Fruit fly (Drosophila melanogaster) whole organism, embryonic: ENCODE data around the gene woc.

ENCODE experiments used
- Ada2b ChIP-seq: fragments of 200-800 bp; sonication (Bioruptor generic); IDR thresholded peaks from 2 replicates; pipeline ENCODE4 v1.3.6; 2022; ENCODE audit warnings: missing biosample characterization, missing genetic modification characterization
- Aef1 ChIP-seq: fragments of 200-800 bp; sonication (Bioruptor generic); IDR thresholded peaks from 3 replicates; pipeline ENCODE4 v1.3.6; 2022; ENCODE audit warnings: missing biosample characterization, missing genetic modification characterization
- Asciz ChIP-seq: fragments of 200-800 bp; sonication (Bioruptor generic); optimal IDR thresholded peaks from 2 replicates; lab custom pipeline; 2017; ENCODE audit warnings: missing biosample characterization, mild to moderate bottlenecking, missing genetic modification characterization, missing genetic modification reagents
- CG1024 ChIP-seq: fragments of 200-800 bp; sonication (Bioruptor generic); IDR thresholded peaks from 2 replicates; pipeline ENCODE4 v1.3.6; 2022; ENCODE audit warnings: missing biosample characterization, missing genetic modification characterization
- CG11093 ChIP-seq: fragments of 200-800 bp; sonication (Bioruptor generic); IDR thresholded peaks from 3 replicates; pipeline ENCODE4 v1.3.6; 2022; ENCODE audit warnings: missing biosample characterization, missing genetic modification characterization
- CG12155 ChIP-seq: fragments of 200-800 bp; sonication (Bioruptor generic); optimal IDR thresholded peaks from 3 replicates; lab custom pipeline; 2016; ENCODE audit warnings: missing biosample characterization, missing genetic modification characterization
- CG12299 ChIP-seq: fragments of 200-800 bp; sonication (Bioruptor generic); optimal IDR thresholded peaks from 2 replicates; lab custom pipeline; 2018; ENCODE audit warnings: missing biosample characterization, mild to moderate bottlenecking, missing genetic modification characterization
- CG1233 ChIP-seq: fragments of 200-800 bp; sonication (Bioruptor generic); optimal IDR thresholded peaks from 4 replicates; lab custom pipeline; 2018; ENCODE audit warnings: missing biosample characterization, mild to moderate bottlenecking, missing genetic modification characterization
- CG14441 ChIP-seq: fragments of 200-800 bp; sonication (Bioruptor generic); IDR thresholded peaks from 2 replicates; pipeline ENCODE4 v1.3.6; 2022; ENCODE audit warnings: missing biosample characterization, missing genetic modification characterization
- CG15011 ChIP-seq: fragments of 200-800 bp; sonication (Bioruptor generic); optimal IDR thresholded peaks from 3 replicates; lab custom pipeline; 2018; ENCODE audit warnings: missing biosample characterization, mild to moderate bottlenecking, missing genetic modification characterization
- CG17612 ChIP-seq: fragments of 200-800 bp; sonication (Bioruptor generic); IDR thresholded peaks from 2 replicates; pipeline ENCODE4 v1.3.6; 2022; ENCODE audit warnings: missing biosample characterization, missing genetic modification characterization
- CG2875 ChIP-seq: fragments of 200-800 bp; sonication (Bioruptor generic); optimal IDR thresholded peaks from 2 replicates; lab custom pipeline; 2017; ENCODE audit warnings: missing biosample characterization, mild to moderate bottlenecking, missing genetic modification characterization, missing genetic modification reagents
- CG31441 ChIP-seq: fragments of 200-800 bp; sonication (Bioruptor generic); IDR thresholded peaks from 2 replicates; pipeline ENCODE4 v1.3.6; 2022; ENCODE audit warnings: missing biosample characterization, missing genetic modification characterization
- CG32532 ChIP-seq: fragments of 200-800 bp; sonication (Bioruptor generic); IDR thresholded peaks from 2 replicates; pipeline ENCODE4 v1.3.6; 2022; ENCODE audit warnings: missing biosample characterization, missing genetic modification characterization
- CG3281 ChIP-seq: fragments of 200-800 bp; sonication (Bioruptor generic); optimal IDR thresholded peaks from 3 replicates; lab custom pipeline; 2017; ENCODE audit warnings: missing biosample characterization, mild to moderate bottlenecking, missing genetic modification characterization
- CG4424 ChIP-seq: fragments of 200-800 bp; sonication (Bioruptor generic); optimal IDR thresholded peaks from 3 replicates; lab custom pipeline; 2016; ENCODE audit warnings: missing biosample characterization, missing genetic modification characterization
- CG4820 ChIP-seq: fragments of 200-800 bp; sonication (Bioruptor generic); optimal IDR thresholded peaks from 3 replicates; lab custom pipeline; 2016; ENCODE audit warnings: missing biosample characterization, missing genetic modification characterization
- CG5180 ChIP-seq: fragments of 200-800 bp; sonication (Bioruptor generic); optimal IDR thresholded peaks from 3 replicates; lab custom pipeline; 2017; ENCODE audit warnings: missing biosample characterization, missing genetic modification characterization, mild to moderate bottlenecking, moderate library complexity, missing genetic modification reagents
- CG7745 ChIP-seq: fragments of 200-800 bp; sonication (Bioruptor generic); optimal IDR thresholded peaks from 2 replicates; lab custom pipeline; 2018; ENCODE audit warnings: missing biosample characterization, mild to moderate bottlenecking, missing genetic modification characterization, moderate library complexity
- CG8290 ChIP-seq, 3 experiments: fragments of 200-800 bp; sonication (Bioruptor generic); optimal IDR thresholded peaks; 2 replicates each; lab custom pipeline; 2016 to 2019; ENCODE audit warnings: missing biosample characterization in 3 of 3, missing genetic modification characterization in 3 of 3, mild to moderate bottlenecking in 2 of 3, moderate library complexity in 1 of 3
- D ChIP-seq, 2 experiments: fragments of 200-800 bp in 1 of 2; fragments of >200 bp in 1 of 2; sonication (Bioruptor generic) in 1 of 2; optimal IDR thresholded peaks; 2 replicates in 1 of 2; 3 replicates in 1 of 2; lab custom pipeline; 2017; ENCODE audit warnings: mild to moderate bottlenecking in 1 of 2, missing biosample characterization in 1 of 2, missing genetic modification characterization in 1 of 2, missing genetic modification reagents in 1 of 2
- Doc3 ChIP-seq: fragments of 200-800 bp; sonication (Bioruptor generic); IDR thresholded peaks from 3 replicates; pipeline ENCODE4 v1.3.6; 2022; ENCODE audit warnings: missing biosample characterization, missing genetic modification characterization; ENCODE audit not compliant: partially characterized antibody
- Hr78 ChIP-seq, 2 experiments: fragments of 200-800 bp in 1 of 2; fragments of >200 bp in 1 of 2; sonication (Bioruptor generic) in 1 of 2; optimal IDR thresholded peaks; 2 replicates each; lab custom pipeline; 2017 to 2019; ENCODE audit warnings: missing biosample characterization in 2 of 2, missing genetic modification characterization in 2 of 2, mild to moderate bottlenecking in 1 of 2, moderate library complexity in 1 of 2
- Poxn ChIP-seq: fragments of 200-800 bp; sonication (Bioruptor generic); IDR thresholded peaks from 2 replicates; pipeline ENCODE4 v1.3.6; 2022; ENCODE audit warnings: missing biosample characterization, missing genetic modification characterization
- Rfx ChIP-seq: fragments of 200-800 bp; sonication (Bioruptor generic); IDR thresholded peaks from 2 replicates; pipeline ENCODE4 v1.3.6; 2022; ENCODE audit warnings: missing biosample characterization, missing genetic modification characterization
- Six4 ChIP-seq: fragments of 200-800 bp; sonication (Bioruptor generic); optimal IDR thresholded peaks from 2 replicates; lab custom pipeline; 2016; ENCODE audit warnings: missing biosample characterization, missing genetic modification characterization
- Sox100B ChIP-seq: fragments of 200-800 bp; sonication (Bioruptor generic); optimal IDR thresholded peaks from 3 replicates; lab custom pipeline; 2018; ENCODE audit warnings: missing biosample characterization, mild to moderate bottlenecking, missing genetic modification characterization
- Sry-δ ChIP-seq: fragments of 200-800 bp; sonication (Bioruptor generic); optimal IDR thresholded peaks from 2 replicates; lab custom pipeline; 2016; ENCODE audit warnings: missing biosample characterization, missing genetic modification characterization
- YL-1 ChIP-seq: fragments of 200-800 bp; sonication (Bioruptor generic); optimal IDR thresholded peaks from 3 replicates; lab custom pipeline; 2017; ENCODE audit warnings: missing biosample characterization, mild to moderate bottlenecking, missing genetic modification characterization
- ap ChIP-seq: fragments of 200-800 bp; sonication (Bioruptor generic); IDR thresholded peaks from 2 replicates; pipeline ENCODE4 v1.3.6; 2022; ENCODE audit warnings: missing biosample characterization, missing genetic modification characterization
- cato ChIP-seq: fragments of 200-800 bp; sonication (Bioruptor generic); optimal IDR thresholded peaks from 2 replicates; lab custom pipeline; 2016; ENCODE audit warnings: missing biosample characterization, missing genetic modification characterization, borderline replicate concordance
- corto ChIP-seq: fragments of 200-800 bp; sonication (Bioruptor generic); optimal IDR thresholded peaks from 2 replicates; lab custom pipeline; 2016; ENCODE audit warnings: missing biosample characterization, mild to moderate bottlenecking, missing genetic modification characterization, moderate library complexity
- dan ChIP-seq: fragments of 200-800 bp; sonication (Bioruptor generic); IDR thresholded peaks from 2 replicates; pipeline ENCODE4 v1.3.6; 2022; ENCODE audit warnings: missing biosample characterization, missing genetic modification characterization
- dysf ChIP-seq: fragments of 200-800 bp; sonication (Bioruptor generic); IDR thresholded peaks from 3 replicates; pipeline ENCODE4 v1.3.6; 2022; ENCODE audit warnings: missing biosample characterization, missing genetic modification characterization
- emc ChIP-seq: fragments of 200-800 bp; sonication (Bioruptor generic); optimal IDR thresholded peaks from 2 replicates; lab custom pipeline; 2016; ENCODE audit warnings: missing biosample characterization, missing genetic modification characterization
- ewg ChIP-seq: fragments of 200-800 bp; sonication (Bioruptor generic); optimal IDR thresholded peaks from 3 replicates; lab custom pipeline; 2017; ENCODE audit warnings: mild to moderate bottlenecking, missing biosample characterization, missing genetic modification reagents, missing genetic modification characterization
- ftz-f1 ChIP-seq: fragments of 200-800 bp; sonication (Bioruptor generic); optimal IDR thresholded peaks from 2 replicates; lab custom pipeline; 2016; ENCODE audit warnings: missing biosample characterization, missing genetic modification characterization
- hbn ChIP-seq: fragments of 200-800 bp; sonication (Bioruptor generic); IDR thresholded peaks from 2 replicates; pipeline ENCODE4 v1.3.6; 2022; ENCODE audit warnings: missing biosample characterization, missing genetic modification characterization; ENCODE audit not compliant: partially characterized antibody
- hkb ChIP-seq, 2 experiments: fragments of 200-800 bp in 1 of 2; fragments of >200 bp in 1 of 2; sonication (Bioruptor generic) in 1 of 2; IDR thresholded peaks in 1 of 2; optimal IDR thresholded peaks in 1 of 2; 2 replicates each; pipeline versions ENCODE4 v1.3.6 to Lab custom; 2017 to 2022; ENCODE audit warnings: missing biosample characterization in 1 of 2, missing genetic modification characterization in 1 of 2
- jigr1 ChIP-seq: fragments of 200-800 bp; sonication (Bioruptor generic); IDR thresholded peaks from 3 replicates; pipeline ENCODE4 v1.3.6; 2022; ENCODE audit warnings: missing biosample characterization, missing genetic modification characterization
- jing ChIP-seq: fragments of 200-800 bp; sonication (Bioruptor generic); optimal IDR thresholded peaks from 2 replicates; lab custom pipeline; 2018; ENCODE audit warnings: missing biosample characterization, mild to moderate bottlenecking, missing genetic modification characterization
- p53 ChIP-seq: fragments of 200-800 bp; sonication (Bioruptor generic); optimal IDR thresholded peaks from 2 replicates; lab custom pipeline; 2016; ENCODE audit warnings: missing biosample characterization, missing genetic modification characterization
- pho ChIP-seq: fragments of 200-800 bp; sonication (Bioruptor generic); optimal IDR thresholded peaks from 2 replicates; lab custom pipeline; 2016; ENCODE audit warnings: missing biosample characterization, missing genetic modification characterization
- psq ChIP-seq: fragments of 200-800 bp; sonication (Bioruptor generic); optimal IDR thresholded peaks from 2 replicates; lab custom pipeline; 2017; ENCODE audit warnings: missing biosample characterization, missing genetic modification characterization
- row ChIP-seq: fragments of 200-800 bp; sonication (Bioruptor generic); IDR thresholded peaks from 3 replicates; pipeline ENCODE4 v1.3.6; 2022; ENCODE audit warnings: missing biosample characterization, missing genetic modification characterization
- toy ChIP-seq: fragments of 200-800 bp; sonication (Bioruptor generic); IDR thresholded peaks from 2 replicates; pipeline ENCODE4 v1.3.6; 2022; ENCODE audit warnings: missing biosample characterization, missing genetic modification characterization
- trh ChIP-seq: fragments of 200-800 bp; sonication (Bioruptor generic); optimal IDR thresholded peaks from 2 replicates; lab custom pipeline; 2016; ENCODE audit warnings: missing biosample characterization, missing genetic modification characterization
- usp ChIP-seq: fragments of >200 bp; optimal IDR thresholded peaks from 2 replicates; lab custom pipeline; 2017; ENCODE audit warnings: missing biosample characterization, missing genetic modification characterization

Gene woc

dm6 chr3R:27292159-27292880 lies 28.5 kb upstream of the woc start, which contains the start of gene CG3348 (continued):
- TF ChIP-seq hkb (optimal IDR thresholded peaks at IDR 0.05; lab: Kevin White, UChicago): no peak
- peak; percentile 68 for TF ChIP-seq hkb (GFP tag; IDR thresholded peaks at IDR 0.05; lab: Robert Waterston, UW)
- peak; percentile 59 for TF ChIP-seq CG31441 (GFP tag; lab: Robert Waterston, UW)
- TF ChIP-seq CG8290 (GFP tag; optimal IDR thresholded peaks at IDR 0.05; lab: Kevin White, UChicago): no peak
- TF ChIP-seq CG8290 (tag; optimal IDR thresholded peaks at IDR 0.05; lab: Kevin White, UChicago): no peak
- TF ChIP-seq dan (GFP tag; lab: Robert Waterston, UW): no peak
- peak; percentile 94 for TF ChIP-seq CG32532 (GFP tag; lab: Robert Waterston, UW)
- peak; percentile 74 for TF ChIP-seq CG15011
- peak; percentile 87 for TF ChIP-seq Rfx
- TF ChIP-seq dysf (GFP tag; lab: Robert Waterston, UW): peak; percentile 83
- peak; percentile 69 for TF ChIP-seq CG14441
- no peak for TF ChIP-seq Sox100B
- TF ChIP-seq usp (GFP tag; lab: Kevin White, UChicago): no peak
- no peak for TF ChIP-seq CG7745 (tag; lab: Kevin White, UChicago)
- TF ChIP-seq pho: peak; percentile 76
- peak; percentile 52 for TF ChIP-seq CG4424
- peak; percentile 83 for TF ChIP-seq Ada2b
- TF ChIP-seq Asciz: peak; percentile 61
- no peak for TF ChIP-seq jigr1 (GFP tag; lab: Robert Waterston, UW)
- no peak for TF ChIP-seq hbn (GFP tag; lab: Robert Waterston, UW)
- no peak for TF ChIP-seq trh (GFP tag; lab: Kevin White, UChicago)
- TF ChIP-seq toy (GFP tag; lab: Robert Waterston, UW): peak; percentile 62
- TF ChIP-seq row (GFP tag; lab: Robert Waterston, UW): peak; percentile 74
- TF ChIP-seq ewg (GFP tag; lab: Kevin White, UChicago): peak; percentile 41
- TF ChIP-seq psq (GFP tag; lab: Kevin White, UChicago): no peak
- no peak for TF ChIP-seq corto (GFP tag; lab: Kevin White, UChicago)
- TF ChIP-seq emc: peak; percentile 13
- peak; percentile 65 for TF ChIP-seq Poxn (GFP tag; lab: Robert Waterston, UW)
- TF ChIP-seq jing (GFP tag; lab: Kevin White, UChicago): no peak
- no peak for TF ChIP-seq D (optimal IDR thresholded peaks at IDR 0.05; lab: Kevin White, UChicago)
- peak; percentile 33 for TF ChIP-seq D (GFP tag; optimal IDR thresholded peaks at IDR 0.05; lab: Kevin White, UChicago)
- TF ChIP-seq CG17612 (GFP tag; lab: Robert Waterston, UW): peak; percentile 63; the same call in 1 of the 2 replicates
- TF ChIP-seq Sry-δ (GFP tag; lab: Kevin White, UChicago): no peak
- TF ChIP-seq YL-1 (GFP tag; lab: Kevin White, UChicago): no peak
- peak; percentile 59; the same call in 1 of the 2 replicates for TF ChIP-seq CG1024
- peak; percentile 4 for TF ChIP-seq CG5180 (GFP tag; lab: Kevin White, UChicago)
- TF ChIP-seq CG3281: peak; percentile 92
- no peak for TF ChIP-seq CG2875 (GFP tag; lab: Kevin White, UChicago)
- TF ChIP-seq CG4820 (GFP tag; lab: Kevin White, UChicago): peak; percentile 64
- TF ChIP-seq p53: no peak
- peak in 1 of 2 experiments; percentile 12 for TF ChIP-seq Hr78 (GFP tag; optimal IDR thresholded peaks at IDR 0.05; lab: Kevin White, UChicago)
- no peak for TF ChIP-seq cato (GFP tag; lab: Kevin White, UChicago)
- peak; percentile 30 for TF ChIP-seq CG12299 (tag; lab: Kevin White, UChicago)
- TF ChIP-seq ap (GFP tag; lab: Robert Waterston, UW): no peak
- TF ChIP-seq ftz-f1 (GFP tag; lab: Kevin White, UChicago): peak; percentile 13
- TF ChIP-seq CG12155: peak; percentile 73
- TF ChIP-seq CG11093 (GFP tag; lab: Robert Waterston, UW): no peak
- TF ChIP-seq Doc3: no peak
- peak; percentile 77 for TF ChIP-seq CG1233 (GFP tag; lab: Kevin White, UChicago)
- peak; percentile 75 for TF ChIP-seq Aef1 (GFP tag; lab: Robert Waterston, UW)
- peak; percentile 39 for TF ChIP-seq Six4
